Fruit fly (Drosophila melanogaster) whole organism, pupa: ENCODE measurements around the gene CG32075.
A peak's percentile ranks its signal among the peaks of the same experiment; 100 is the strongest.

Experiments
- CG32121 ChIP-seq: fragments of 200-800 bp; sonication (Bioruptor generic); IDR thresholded peaks from 2 replicates; pipeline ENCODE4 v1.3.6; 2022; ENCODE audit warnings: missing biosample characterization, missing genetic modification characterization
- CG8159 ChIP-seq: fragments of 200-800 bp; sonication (Bioruptor generic); optimal IDR thresholded peaks from 3 replicates; lab custom pipeline; 2018; ENCODE audit warnings: missing biosample characterization, mild to moderate bottlenecking, missing genetic modification characterization, moderate library complexity
- CG8301 ChIP-seq: fragments of 200-800 bp; sonication (Bioruptor generic); optimal IDR thresholded peaks from 2 replicates; lab custom pipeline; 2018; ENCODE audit warnings: missing biosample characterization, mild to moderate bottlenecking, missing genetic modification characterization
- EcR ChIP-seq: fragments of 200-800 bp; sonication (Bioruptor generic); optimal IDR thresholded peaks from 3 replicates; lab custom pipeline; 2019; ENCODE audit warnings: missing biosample characterization, missing genetic modification characterization, mild to moderate bottlenecking, moderate library complexity, missing genetic modification reagents
- Snoo ChIP-seq: fragments of 200-800 bp; sonication (Bioruptor generic); optimal IDR thresholded peaks from 3 replicates; lab custom pipeline; 2017; ENCODE audit warnings: missing biosample characterization, mild to moderate bottlenecking, missing genetic modification characterization, inconsistent platforms
- gl ChIP-seq: fragments of 200-800 bp; sonication (Bioruptor generic); optimal IDR thresholded peaks from 2 replicates; lab custom pipeline; 2018; ENCODE audit warnings: missing biosample characterization, mild to moderate bottlenecking, missing genetic modification characterization

- TF ChIP-seq gl (no peak), EcR (GFP tag; lab: Kevin White, UChicago) (no peak), CG8301 (tag; lab: Kevin White, UChicago) (peak; percentile 5), CG8159 (tag; lab: Kevin White, UChicago) (peak; percentile 41), Snoo (peak; percentile 20), CG32121 (GFP tag; lab: Robert Waterston, UW) (peak; percentile 38; the same call in 1 of the 2 replicates)
Measured at dm6 chr3L:11093046-11093520, 28.3 kb upstream of the CG32075 start, which contains the start of gene JIL-1.
